Fruit fly (Drosophila melanogaster): ENCODE data around the gene capt.

Gene capt

DNA sequence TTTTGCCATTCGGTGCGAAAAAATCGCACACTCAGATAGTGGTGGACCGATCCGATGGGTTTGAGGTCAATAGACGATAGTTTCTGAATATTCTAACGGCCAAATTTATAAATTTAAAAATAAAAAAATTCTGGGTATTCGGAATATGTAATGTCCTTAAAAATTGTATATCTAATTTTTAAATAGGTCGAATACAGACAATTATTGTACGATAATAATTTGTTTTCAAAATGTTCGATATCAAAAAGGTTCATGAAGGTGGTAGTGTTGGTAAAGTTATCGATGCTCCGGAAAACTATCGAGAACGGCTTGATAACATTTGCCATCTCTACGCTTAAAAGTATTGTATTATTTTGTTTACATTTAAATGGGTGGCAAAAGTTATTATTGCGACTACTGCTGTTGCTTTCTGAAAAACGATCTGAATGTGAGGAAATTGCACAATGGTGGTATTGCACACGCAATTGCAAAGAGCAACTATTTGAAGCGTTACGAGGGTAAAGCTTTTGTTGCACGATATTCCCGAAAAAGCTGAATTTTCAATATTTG, 11.9 kb upstream of the capt start, which contains the start of the genes CG31922 and Plap (continued):
- TF ChIP-seq CkIIα-i1 (GFP tag; IDR thresholded peaks at IDR 0.05) (no peak), dysf (GFP tag; IDR thresholded peaks at IDR 0.05) (peak; percentile 62; the same call in 1 of the 3 replicates), CG2712 (tag; optimal IDR thresholded peaks at IDR 0.05) (peak; percentile 78), Nf-YA (GFP tag; IDR thresholded peaks at IDR 0.05) (no peak), tup (GFP tag; optimal IDR thresholded peaks at IDR 0.05) (no peak), Poxn (GFP tag; IDR thresholded peaks at IDR 0.05) (no peak), insv (GFP tag; optimal IDR thresholded peaks at IDR 0.05) (peak in 1 of 2 experiments; percentile 35), CG8290 (GFP tag; optimal IDR thresholded peaks at IDR 0.05) (no peak), CG8290 (tag; optimal IDR thresholded peaks at IDR 0.05) (peak in 1 of 2 experiments; percentile 19), gcm (GFP tag; optimal IDR thresholded peaks at IDR 0.05) (peak; percentile 36), CG2129 (GFP tag; IDR thresholded peaks at IDR 0.05; ENCODE audit: partially characterized antibody) (peak; percentile 91), NK7.1 (GFP tag; optimal IDR thresholded peaks at IDR 0.05) (no peak), ac (GFP tag; optimal IDR thresholded peaks at IDR 0.05) (no peak), PHDP (tag; optimal IDR thresholded peaks at IDR 0.05) (peak; percentile 64), tin (GFP tag; optimal IDR thresholded peaks at IDR 0.05) (peak; percentile 76), CG16863 (GFP tag; optimal IDR thresholded peaks at IDR 0.05) (peak; percentile 63), dm (GFP tag; optimal IDR thresholded peaks at IDR 0.05) (peak; percentile 38), Neu2 (GFP tag; optimal IDR thresholded peaks at IDR 0.05; ENCODE audit: borderline replicate concordance) (no peak), Ptx1 (GFP tag; IDR thresholded peaks at IDR 0.05) (peak; percentile 61; the same call in 1 of the 2 replicates), MBD-R2 (GFP tag; IDR thresholded peaks at IDR 0.05) (peak; percentile 78), Ets97D (GFP tag; optimal IDR thresholded peaks at IDR 0.05) (peak; percentile 75), cwo (GFP tag; optimal IDR thresholded peaks at IDR 0.05) (peak; percentile 6), Camta (GFP tag; optimal IDR thresholded peaks at IDR 0.05) (peak; percentile 51), bcd (GFP tag; optimal IDR thresholded peaks at IDR 0.05) (peak; percentile 63), CG10431 (GFP tag; optimal IDR thresholded peaks at IDR 0.05) (peak; percentile 23), shn (GFP tag; optimal IDR thresholded peaks at IDR 0.05) (peak; percentile 59), CG18764 (GFP tag; optimal IDR thresholded peaks at IDR 0.05) (peak; percentile 66), sug (tag; optimal IDR thresholded peaks at IDR 0.05) (peak; percentile 87), H2.0 (GFP tag; IDR thresholded peaks at IDR 0.05) (peak; percentile 48), da (GFP tag; optimal IDR thresholded peaks at IDR 0.05) (no peak), h (optimal IDR thresholded peaks at IDR 0.05) (no peak), en (GFP tag; optimal IDR thresholded peaks at IDR 0.05) (no peak), Drgx (GFP tag; IDR thresholded peaks at IDR 0.05) (no peak), Spps (tag; optimal IDR thresholded peaks at IDR 0.05) (peak; percentile 26), gro (GFP tag; optimal IDR thresholded peaks at IDR 0.05) (peak; percentile 31), Dref (GFP tag; IDR thresholded peaks at IDR 0.05) (peak; percentile 66), Dll (GFP tag; IDR thresholded peaks at IDR 0.05; ENCODE audit: partially characterized antibody) (peak; percentile 96), cg (GFP tag; optimal IDR thresholded peaks at IDR 0.05) (no peak), CG10565 (GFP tag; optimal IDR thresholded peaks at IDR 0.05) (no peak), Ravus (GFP tag; IDR thresholded peaks at IDR 0.05) (no peak), CG3847 (GFP tag; IDR thresholded peaks at IDR 0.05) (peak; percentile 78), Usf (GFP tag; optimal IDR thresholded peaks at IDR 0.05) (no peak), Doc3 (GFP tag; IDR thresholded peaks at IDR 0.05; ENCODE audit: partially characterized antibody) (peak; percentile 94), bab2 (GFP tag; optimal IDR thresholded peaks at IDR 0.05) (peak; percentile 64), so (GFP tag; IDR thresholded peaks at IDR 0.05) (no peak; the same call in 2 of the 3 replicates), z (GFP tag; IDR thresholded peaks at IDR 0.05) (no peak), sd (tag; optimal IDR thresholded peaks at IDR 0.05) (no peak), CTCF (GFP tag; optimal IDR thresholded peaks at IDR 0.05) (no peak)
